Worm (Caenorhabditis elegans) whole organism, L3 larva: ENCODE results near the gene F58E6.6.

Experiments
- R02D3.7 ChIP-seq: fragments of 150-350 bp; optimal IDR thresholded peaks from 2 replicates; lab custom pipeline; 2014; ENCODE audit warnings: missing biosample characterization, missing genetic modification characterization
- ama-1 ChIP-seq: fragments of 150-350 bp; optimal IDR thresholded peaks from 2 replicates; lab custom pipeline; 2018
- ceh-28 ChIP-seq: fragments of 150-350 bp; optimal IDR thresholded peaks from 2 replicates; lab custom pipeline; 2014; ENCODE audit warnings: missing biosample characterization, missing genetic modification reagents, missing genetic modification characterization
- egl-27 ChIP-seq: sonication (generic microtip); optimal IDR thresholded peaks from 4 replicates; lab custom pipeline; 2017; ENCODE audit warnings: missing biosample characterization, missing genetic modification reagents, missing genetic modification characterization
- egl-5 ChIP-seq: fragments of 150-350 bp; optimal IDR thresholded peaks from 2 replicates; lab custom pipeline; 2017; ENCODE audit warnings: missing biosample characterization, missing genetic modification reagents, missing genetic modification characterization, inconsistent platforms
- elt-1 ChIP-seq: fragments of 150-350 bp; optimal IDR thresholded peaks from 2 replicates; lab custom pipeline; 2014; ENCODE audit warnings: missing biosample characterization, missing genetic modification characterization
- elt-2 ChIP-seq: sonication (generic microtip); optimal IDR thresholded peaks from 2 replicates; lab custom pipeline; 2016; ENCODE audit warnings: missing genetic modification reagents, mild to moderate bottlenecking, missing genetic modification characterization, missing compliant biosample characterization
- elt-3 ChIP-seq, 3 experiments: fragments of 150-350 bp in 1 of 3; sonication (generic microtip) in 2 of 3; optimal IDR thresholded peaks; 2 replicates in 2 of 3; 4 replicates in 1 of 3; lab custom pipeline; 2014 to 2017; ENCODE audit warnings: missing biosample characterization in 3 of 3, missing genetic modification characterization in 3 of 3
- eor-1 ChIP-seq, 2 experiments: fragments of 150-350 bp; optimal IDR thresholded peaks; 2 replicates each; lab custom pipeline; 2014 to 2018; ENCODE audit warnings: missing biosample characterization in 2 of 2, missing genetic modification characterization in 2 of 2
- fkh-10 ChIP-seq: sonication (generic microtip); optimal IDR thresholded peaks from 2 replicates; lab custom pipeline; 2017; ENCODE audit warnings: missing biosample characterization, missing genetic modification reagents, missing genetic modification characterization
- fkh-2 ChIP-seq: fragments of 150-350 bp; optimal IDR thresholded peaks from 2 replicates; lab custom pipeline; 2014; ENCODE audit warnings: missing biosample characterization, missing genetic modification reagents, missing genetic modification characterization
- fos-1 ChIP-seq: fragments of 150-350 bp; optimal IDR thresholded peaks from 2 replicates; lab custom pipeline; 2014; ENCODE audit warnings: missing biosample characterization, missing genetic modification characterization
- hmg-11 ChIP-seq: sonication (generic microtip); optimal IDR thresholded peaks from 2 replicates; lab custom pipeline; 2016; ENCODE audit warnings: missing genetic modification characterization, missing compliant biosample characterization
- jun-1 ChIP-seq: fragments of 150-350 bp; optimal IDR thresholded peaks from 2 replicates; lab custom pipeline; 2014; ENCODE audit warnings: missing biosample characterization, missing genetic modification reagents, missing genetic modification characterization
- lin-15B ChIP-seq: fragments of 150-350 bp; optimal IDR thresholded peaks from 2 replicates; lab custom pipeline; 2014; ENCODE audit warnings: missing biosample characterization, missing genetic modification characterization
- lin-39 ChIP-seq: fragments of 150-350 bp; optimal IDR thresholded peaks from 2 replicates; lab custom pipeline; 2018; ENCODE audit warnings: missing biosample characterization, missing genetic modification reagents, missing genetic modification characterization
- lsy-12 ChIP-seq: sonication (generic microtip); optimal IDR thresholded peaks from 2 replicates; lab custom pipeline; 2016; ENCODE audit warnings: mild to moderate bottlenecking, missing genetic modification characterization, missing compliant biosample characterization
- mdl-1 ChIP-seq: fragments of 150-350 bp; optimal IDR thresholded peaks from 2 replicates; lab custom pipeline; 2014; ENCODE audit warnings: missing biosample characterization, missing genetic modification characterization
- nfya-1 ChIP-seq: sonication (generic microtip); optimal IDR thresholded peaks from 2 replicates; lab custom pipeline; 2017; ENCODE audit warnings: missing genetic modification characterization, mild to moderate bottlenecking, missing compliant biosample characterization, antibody characterized with exemption, moderate library complexity; ENCODE audit not compliant: insufficient read depth
- nhr-12 ChIP-seq: fragments of 150-350 bp; optimal IDR thresholded peaks from 2 replicates; lab custom pipeline; 2014; ENCODE audit warnings: missing biosample characterization, missing genetic modification characterization
- nhr-23 ChIP-seq: fragments of 150-350 bp; optimal IDR thresholded peaks from 2 replicates; lab custom pipeline; 2014; ENCODE audit warnings: missing biosample characterization, missing genetic modification reagents, missing genetic modification characterization
- nhr-237 ChIP-seq: fragments of 150-350 bp; optimal IDR thresholded peaks from 2 replicates; lab custom pipeline; 2014; ENCODE audit warnings: missing biosample characterization, missing genetic modification characterization
- nhr-25 ChIP-seq: sonication (generic microtip); optimal IDR thresholded peaks from 2 replicates; lab custom pipeline; 2017; ENCODE audit warnings: missing biosample characterization, missing genetic modification characterization
- nhr-28 ChIP-seq: fragments of 150-350 bp; optimal IDR thresholded peaks from 2 replicates; lab custom pipeline; 2014; ENCODE audit warnings: missing biosample characterization, missing genetic modification characterization
- nhr-43 ChIP-seq: sonication (generic microtip); optimal IDR thresholded peaks from 2 replicates; lab custom pipeline; 2016; ENCODE audit warnings: mild to moderate bottlenecking, missing genetic modification characterization, missing compliant biosample characterization; ENCODE audit not compliant: poor library complexity, severe bottlenecking
- nhr-67 ChIP-seq: fragments of 150-350 bp; optimal IDR thresholded peaks from 2 replicates; lab custom pipeline; 2014; ENCODE audit warnings: missing biosample characterization, missing genetic modification characterization
- nhr-76 ChIP-seq: fragments of 150-350 bp; sonication (generic microtip); optimal IDR thresholded peaks from 5 replicates; lab custom pipeline; 2014; ENCODE audit warnings: missing biosample characterization, missing genetic modification characterization
- pha-4 ChIP-seq: fragments of 150-350 bp; optimal IDR thresholded peaks from 2 replicates; lab custom pipeline; 2014; ENCODE audit warnings: missing biosample characterization, missing genetic modification reagents, missing genetic modification characterization
- pqm-1 ChIP-seq: fragments of 150-350 bp; optimal IDR thresholded peaks from 2 replicates; lab custom pipeline; 2017; ENCODE audit warnings: missing biosample characterization, missing genetic modification characterization, inconsistent platforms
- sea-2 ChIP-seq: fragments of 150-350 bp; sonication (generic microtip); optimal IDR thresholded peaks from 4 replicates; lab custom pipeline; 2014; ENCODE audit warnings: missing biosample characterization, missing genetic modification reagents, missing genetic modification characterization
- snpc-4 ChIP-seq: fragments of 150-350 bp; optimal IDR thresholded peaks from 2 replicates; lab custom pipeline; 2014; ENCODE audit warnings: missing biosample characterization, missing genetic modification characterization
- unc-39 ChIP-seq: sonication (generic microtip); optimal IDR thresholded peaks from 4 replicates; lab custom pipeline; 2017; ENCODE audit warnings: missing biosample characterization, missing genetic modification characterization
- unc-62 ChIP-seq: fragments of 150-350 bp; sonication (generic microtip); optimal IDR thresholded peaks from 4 replicates; lab custom pipeline; 2014; ENCODE audit warnings: missing biosample characterization, missing genetic modification reagents, missing genetic modification characterization
- zag-1 ChIP-seq: fragments of 150-350 bp; optimal IDR thresholded peaks from 2 replicates; lab custom pipeline; 2014; ENCODE audit warnings: missing biosample characterization, missing genetic modification characterization

F58E6.6 gene

ce11 chrV:9744934-9745333 is 7.9 kb downstream of the F58E6.6 start, which contains the start of gene F58E6.13:
F58E6.13 (plus strand) TSS chrV:9745234.
- no peak for TF ChIP-seq nhr-12 (tag; lab: Kevin White, UChicago)
- TF ChIP-seq nfya-1 (tag; lab: Kevin White, UChicago), result no peak
- no peak for TF ChIP-seq zag-1 (tag; lab: Kevin White, UChicago)
- TF ChIP-seq unc-62, result no peak
- no peak for TF ChIP-seq R02D3.7
- TF ChIP-seq fos-1 (tag; lab: Kevin White, UChicago), result no peak
- TF ChIP-seq lin-15B, result no peak
- no peak for TF ChIP-seq eor-1 (tag; optimal IDR thresholded peaks at IDR 0.05; lab: Kevin White, UChicago)
- TF ChIP-seq elt-2 (tag; lab: Kevin White, UChicago), result no peak
- no peak for TF ChIP-seq nhr-237 (tag; lab: Kevin White, UChicago)
- no peak for TF ChIP-seq fkh-10 (GFP tag; lab: Kevin White, UChicago)
- TF ChIP-seq lsy-12 (tag; lab: Kevin White, UChicago), result no peak
- no peak for TF ChIP-seq egl-27 (tag; lab: Kevin White, UChicago)
- TF ChIP-seq nhr-67, result no peak
- TF ChIP-seq pha-4 (tag; lab: Kevin White, UChicago), result no peak
- TF ChIP-seq sea-2 (GFP tag; lab: Kevin White, UChicago), result no peak
- TF ChIP-seq lin-39 (tag; lab: Kevin White, UChicago), result no peak
- no peak for TF ChIP-seq nhr-28 (tag; lab: Kevin White, UChicago)
- TF ChIP-seq hmg-11, result no peak
- no peak for TF ChIP-seq elt-3 (tag; optimal IDR thresholded peaks at IDR 0.05; lab: Kevin White, UChicago)

- peak; percentile 65 for TF ChIP-seq nhr-23 (tag; lab: Kevin White, UChicago)
- TF ChIP-seq egl-27 (tag; lab: Kevin White, UChicago), result peak; percentile 8
- no peak for TF ChIP-seq ama-1
- peak; percentile 85 for TF ChIP-seq nhr-25 (tag; lab: Kevin White, UChicago)
- peak; percentile 57 for TF ChIP-seq ceh-28 (tag; lab: Kevin White, UChicago)
- TF ChIP-seq, all 47 proteins: peak for 4
Observed at ce11 chrV:9740858-9741257, 12.0 kb downstream of the F58E6.6 start, which contains the start of gene sta-2. sta-2 (plus strand) TSS chrV:9741206.

ce11 chrV:9739402-9739801 is 13.4 kb downstream of the F58E6.6 start, which contains the start of gene marc-1:
marc-1 (plus strand) TSS chrV:9739702.
- TF ChIP-seq ama-1 (no peak), R02D3.7 (no peak), jun-1 (tag; lab: Kevin White, UChicago) (no peak), fkh-2 (tag; lab: Kevin White, UChicago) (no peak), sea-2 (GFP tag; lab: Kevin White, UChicago) (no peak), pqm-1 (tag; lab: Kevin White, UChicago) (no peak), unc-39 (no peak), egl-27 (tag; lab: Kevin White, UChicago) (no peak), nhr-43 (tag; lab: Kevin White, UChicago) (no peak), nhr-237 (tag; lab: Kevin White, UChicago) (no peak), zag-1 (tag; lab: Kevin White, UChicago) (no peak), nhr-76 (tag; lab: Kevin White, UChicago) (no peak)
- TF ChIP-seq, all 47 proteins: peak for 0

- TF ChIP-seq fkh-10 (GFP tag; lab: Kevin White, UChicago) (no peak), egl-5 (tag; lab: Kevin White, UChicago) (no peak), elt-2 (tag; lab: Kevin White, UChicago) (peak; percentile 70), eor-1 (tag; optimal IDR thresholded peaks at IDR 0.05; lab: Kevin White, UChicago) (no peak), nhr-237 (tag; lab: Kevin White, UChicago) (no peak), snpc-4 (tag; lab: Kevin White, UChicago) (no peak), pqm-1 (tag; lab: Kevin White, UChicago) (peak; percentile 47), fkh-2 (tag; lab: Kevin White, UChicago) (no peak)
Observed at ce11 chrV:9738077-9738705, 14.6 kb downstream of the F58E6.6 start.

ce11 chrV:9737287-9737686 is 15.5 kb downstream of the F58E6.6 start, which contains the start of gene aqp-4:
aqp-4 (plus strand) TSS chrV:9737556.
- TF ChIP-seq mdl-1 (no peak), elt-2 (tag; lab: Kevin White, UChicago) (peak; percentile 66), elt-1 (no peak)
